Fruit fly (Drosophila melanogaster) whole organism, embryonic: ENCODE results near the gene CG31347.
A peak's percentile ranks its signal among the peaks of the same experiment; 100 is the strongest.

Experiments used
- ATbp ChIP-seq: fragments of 200-800 bp; sonication (Bioruptor generic); optimal IDR thresholded peaks from 2 replicates; lab custom pipeline; 2017; ENCODE audit warnings: missing biosample characterization, mild to moderate bottlenecking, missing genetic modification characterization, missing genetic modification reagents
- B-H1 ChIP-seq: fragments of 200-800 bp; sonication (Bioruptor generic); IDR thresholded peaks from 3 replicates; pipeline ENCODE4 v1.3.6; 2022; ENCODE audit warnings: missing biosample characterization, missing genetic modification characterization
- C15 ChIP-seq: fragments of 200-800 bp; sonication (Bioruptor generic); IDR thresholded peaks from 3 replicates; pipeline ENCODE4 v1.3.6; 2022; ENCODE audit warnings: missing biosample characterization, missing genetic modification characterization
- CG10209 ChIP-seq: fragments of 200-800 bp; sonication (Bioruptor generic); optimal IDR thresholded peaks from 3 replicates; lab custom pipeline; 2017; ENCODE audit warnings: missing biosample characterization, mild to moderate bottlenecking, missing genetic modification characterization, missing genetic modification reagents
- CG10431 ChIP-seq: fragments of 200-800 bp; sonication (Bioruptor generic); optimal IDR thresholded peaks from 3 replicates; lab custom pipeline; 2018; ENCODE audit warnings: missing biosample characterization, mild to moderate bottlenecking, missing genetic modification characterization
- CG12104 ChIP-seq: fragments of 200-800 bp; sonication (Bioruptor generic); optimal IDR thresholded peaks from 3 replicates; lab custom pipeline; 2016; ENCODE audit warnings: missing biosample characterization, missing genetic modification characterization
- CG1529 ChIP-seq: fragments of 200-800 bp; sonication (Bioruptor generic); optimal IDR thresholded peaks from 3 replicates; lab custom pipeline; 2018; ENCODE audit warnings: missing biosample characterization, missing genetic modification characterization
- CG15601 ChIP-seq: fragments of 200-800 bp; sonication (Bioruptor generic); optimal IDR thresholded peaks from 3 replicates; lab custom pipeline; 2019; ENCODE audit warnings: missing biosample characterization, mild to moderate bottlenecking, missing genetic modification characterization, moderate library complexity
- CG17328 ChIP-seq: fragments of 200-800 bp; sonication (Bioruptor generic); IDR thresholded peaks from 2 replicates; pipeline ENCODE4 v1.3.6; 2022; ENCODE audit warnings: missing biosample characterization, missing genetic modification characterization
- CG17359 ChIP-seq: fragments of 200-800 bp; sonication (Bioruptor generic); optimal IDR thresholded peaks from 3 replicates; lab custom pipeline; 2018; ENCODE audit warnings: missing biosample characterization, mild to moderate bottlenecking, missing genetic modification characterization, moderate library complexity
- CG2875 ChIP-seq: fragments of 200-800 bp; sonication (Bioruptor generic); optimal IDR thresholded peaks from 2 replicates; lab custom pipeline; 2017; ENCODE audit warnings: missing biosample characterization, mild to moderate bottlenecking, missing genetic modification characterization, missing genetic modification reagents
- CG32532 ChIP-seq: fragments of 200-800 bp; sonication (Bioruptor generic); IDR thresholded peaks from 2 replicates; pipeline ENCODE4 v1.3.6; 2022; ENCODE audit warnings: missing biosample characterization, missing genetic modification characterization
- CG32772 ChIP-seq: fragments of 200-800 bp; sonication (Bioruptor generic); IDR thresholded peaks from 2 replicates; pipeline ENCODE4 v1.3.6; 2022; ENCODE audit warnings: missing biosample characterization, missing genetic modification characterization
- CG33557 ChIP-seq: fragments of 200-800 bp; sonication (Bioruptor generic); optimal IDR thresholded peaks from 2 replicates; lab custom pipeline; 2019; ENCODE audit warnings: missing biosample characterization, mild to moderate bottlenecking, missing genetic modification characterization, moderate library complexity
- CG4424 ChIP-seq: fragments of 200-800 bp; sonication (Bioruptor generic); optimal IDR thresholded peaks from 3 replicates; lab custom pipeline; 2016; ENCODE audit warnings: missing biosample characterization, missing genetic modification characterization
- CG6683 ChIP-seq: fragments of 200-800 bp; sonication (Bioruptor generic); optimal IDR thresholded peaks from 2 replicates; lab custom pipeline; 2017; ENCODE audit warnings: missing biosample characterization, mild to moderate bottlenecking, missing genetic modification characterization, missing genetic modification reagents
- CG7839 ChIP-seq: fragments of 200-800 bp; sonication (Bioruptor generic); optimal IDR thresholded peaks from 3 replicates; lab custom pipeline; 2018; ENCODE audit warnings: missing biosample characterization, mild to moderate bottlenecking, missing genetic modification characterization, moderate library complexity
- CG7928 ChIP-seq: fragments of 200-800 bp; sonication (Bioruptor generic); optimal IDR thresholded peaks from 2 replicates; lab custom pipeline; 2017; ENCODE audit warnings: missing biosample characterization, mild to moderate bottlenecking, missing genetic modification characterization
- CG8359 ChIP-seq: fragments of 200-800 bp; sonication (Bioruptor generic); optimal IDR thresholded peaks from 2 replicates; lab custom pipeline; 2017; ENCODE audit warnings: missing biosample characterization, mild to moderate bottlenecking, missing genetic modification characterization, borderline replicate concordance
- D19A ChIP-seq: fragments of 200-800 bp; optimal IDR thresholded peaks from 3 replicates; lab custom pipeline; 2019; ENCODE audit warnings: missing biosample characterization, mild to moderate bottlenecking, missing genetic modification characterization, moderate library complexity
- Deaf1 ChIP-seq: fragments of 200-800 bp; optimal IDR thresholded peaks from 3 replicates; lab custom pipeline; 2019; ENCODE audit warnings: missing biosample characterization, mild to moderate bottlenecking, missing genetic modification characterization, moderate library complexity
- Dll ChIP-seq: fragments of 200-800 bp; sonication (Bioruptor generic); IDR thresholded peaks from 4 replicates; pipeline ENCODE4 v1.3.6; 2022; ENCODE audit warnings: missing biosample characterization, missing genetic modification characterization; ENCODE audit not compliant: partially characterized antibody
- Doc3 ChIP-seq: fragments of 200-800 bp; sonication (Bioruptor generic); IDR thresholded peaks from 3 replicates; pipeline ENCODE4 v1.3.6; 2022; ENCODE audit warnings: missing biosample characterization, missing genetic modification characterization; ENCODE audit not compliant: partially characterized antibody
- Drgx ChIP-seq: fragments of 200-800 bp; sonication (Bioruptor generic); IDR thresholded peaks from 2 replicates; pipeline ENCODE4 v1.3.6; 2022; ENCODE audit warnings: missing biosample characterization, missing genetic modification characterization
- Fer2 ChIP-seq: fragments of 200-800 bp; sonication (Bioruptor generic); optimal IDR thresholded peaks from 2 replicates; lab custom pipeline; 2018; ENCODE audit warnings: missing biosample characterization, mild to moderate bottlenecking, missing genetic modification characterization, moderate library complexity
- HLH54F ChIP-seq: fragments of 200-800 bp; sonication (Bioruptor generic); optimal IDR thresholded peaks from 3 replicates; lab custom pipeline; 2016; ENCODE audit warnings: missing biosample characterization, missing genetic modification characterization
- HLHmδ ChIP-seq: fragments of 200-800 bp; sonication (Bioruptor generic); optimal IDR thresholded peaks from 2 replicates; lab custom pipeline; 2018; ENCODE audit warnings: missing biosample characterization, mild to moderate bottlenecking, missing genetic modification characterization, moderate library complexity
- Hand ChIP-seq: fragments of 200-800 bp; sonication (Bioruptor generic); optimal IDR thresholded peaks from 2 replicates; lab custom pipeline; 2017; ENCODE audit warnings: mild to moderate bottlenecking, missing biosample characterization, missing genetic modification reagents, missing genetic modification characterization
- Kr ChIP-seq: fragments of 200-800 bp; sonication (Bioruptor generic); optimal IDR thresholded peaks from 2 replicates; lab custom pipeline; 2017; ENCODE audit warnings: missing biosample characterization, mild to moderate bottlenecking, missing genetic modification characterization
- MESR4 ChIP-seq: fragments of 200-800 bp; sonication (Bioruptor generic); optimal IDR thresholded peaks from 2 replicates; lab custom pipeline; 2018; ENCODE audit warnings: missing biosample characterization, mild to moderate bottlenecking, missing genetic modification characterization, moderate library complexity
- Oaz ChIP-seq: fragments of 200-800 bp; sonication (Bioruptor generic); IDR thresholded peaks from 2 replicates; pipeline ENCODE4 v1.3.6; 2022; ENCODE audit warnings: missing biosample characterization, missing genetic modification characterization
- Opbp ChIP-seq: fragments of 200-800 bp; sonication (Bioruptor generic); IDR thresholded peaks from 3 replicates; pipeline ENCODE4 v1.3.6; 2022; ENCODE audit warnings: missing biosample characterization, missing genetic modification characterization; ENCODE audit not compliant: partially characterized antibody
- ara ChIP-seq: fragments of 200-800 bp; sonication (Bioruptor generic); IDR thresholded peaks from 2 replicates; pipeline ENCODE4 v1.3.6; 2022; ENCODE audit warnings: missing biosample characterization, missing genetic modification characterization
- bab2 ChIP-seq: fragments of 200-800 bp; sonication (Bioruptor generic); optimal IDR thresholded peaks from 2 replicates; lab custom pipeline; 2016; ENCODE audit warnings: missing biosample characterization, missing genetic modification characterization
- bsh ChIP-seq, 2 experiments: fragments of 200-800 bp; sonication (Bioruptor generic); optimal IDR thresholded peaks; 2 replicates each; lab custom pipeline; 2017 to 2018; ENCODE audit warnings: mild to moderate bottlenecking in 2 of 2, missing biosample characterization in 2 of 2, missing genetic modification characterization in 2 of 2, moderate library complexity in 1 of 2
- ci ChIP-seq: fragments of 200-800 bp; sonication (Bioruptor generic); IDR thresholded peaks from 3 replicates; pipeline ENCODE4 v1.3.6; 2022; ENCODE audit warnings: missing biosample characterization, missing genetic modification characterization
- dmrt11E ChIP-seq: fragments of 200-800 bp; sonication (Bioruptor generic); optimal IDR thresholded peaks from 3 replicates; lab custom pipeline; 2018; ENCODE audit warnings: missing biosample characterization, mild to moderate bottlenecking, missing genetic modification characterization, moderate library complexity
- gem ChIP-seq: fragments of 200-800 bp; sonication (Bioruptor generic); optimal IDR thresholded peaks from 2 replicates; lab custom pipeline; 2019; ENCODE audit warnings: missing biosample characterization, mild to moderate bottlenecking, missing genetic modification characterization, moderate library complexity
- gsb ChIP-seq: fragments of 200-800 bp; sonication (Bioruptor generic); IDR thresholded peaks from 2 replicates; pipeline ENCODE4 v1.3.6; 2022; ENCODE audit warnings: missing biosample characterization, missing genetic modification characterization
- kni ChIP-seq: fragments of 200-800 bp; sonication (Bioruptor generic); optimal IDR thresholded peaks from 3 replicates; lab custom pipeline; 2017; ENCODE audit warnings: mild to moderate bottlenecking, missing biosample characterization, missing genetic modification reagents, missing genetic modification characterization
- mld ChIP-seq: fragments of 200-800 bp; sonication (Bioruptor generic); IDR thresholded peaks from 3 replicates; pipeline ENCODE4 v1.3.6; 2022; ENCODE audit warnings: missing biosample characterization, missing genetic modification characterization; ENCODE audit not compliant: partially characterized antibody
- scrt ChIP-seq: fragments of 200-800 bp; sonication (Bioruptor generic); optimal IDR thresholded peaks from 2 replicates; lab custom pipeline; 2018; ENCODE audit warnings: missing biosample characterization, mild to moderate bottlenecking, missing genetic modification characterization, moderate library complexity
- sisA ChIP-seq: fragments of 200-800 bp; sonication (Bioruptor generic); IDR thresholded peaks from 2 replicates; pipeline ENCODE4 v1.3.6; 2022; ENCODE audit warnings: missing biosample characterization, missing genetic modification characterization
- tgo ChIP-seq: fragments of 200-800 bp; sonication (Bioruptor generic); IDR thresholded peaks from 3 replicates; pipeline ENCODE4 v1.3.6; 2022; ENCODE audit warnings: missing biosample characterization, missing genetic modification characterization
- twi ChIP-seq: fragments of 200-800 bp; optimal IDR thresholded peaks from 2 replicates; lab custom pipeline; 2019; ENCODE audit warnings: missing biosample characterization, mild to moderate bottlenecking, missing genetic modification characterization, moderate library complexity
- vvl ChIP-seq: fragments of 200-800 bp; sonication (Bioruptor generic); IDR thresholded peaks from 2 replicates; pipeline ENCODE4 v1.3.6; 2022; ENCODE audit warnings: missing biosample characterization, missing genetic modification characterization
- wdn ChIP-seq: fragments of 200-800 bp; sonication (Bioruptor generic); IDR thresholded peaks from 2 replicates; pipeline ENCODE4 v1.3.6; 2022; ENCODE audit warnings: missing biosample characterization, missing genetic modification characterization
- wek ChIP-seq: fragments of 200-800 bp; sonication (Bioruptor generic); optimal IDR thresholded peaks from 3 replicates; lab custom pipeline; 2018; ENCODE audit warnings: missing biosample characterization, mild to moderate bottlenecking, missing genetic modification characterization, moderate library complexity
- wor ChIP-seq: fragments of 200-800 bp; sonication (Bioruptor generic); IDR thresholded peaks from 2 replicates; pipeline ENCODE4 v1.3.6; 2022; ENCODE audit warnings: missing biosample characterization, missing genetic modification characterization
- zen2 ChIP-seq: fragments of 200-800 bp; sonication (Bioruptor generic); IDR thresholded peaks from 3 replicates; pipeline ENCODE4 v1.3.6; 2022; ENCODE audit warnings: missing biosample characterization, missing genetic modification characterization; ENCODE audit not compliant: partially characterized antibody

The CG31347 gene

DNA sequence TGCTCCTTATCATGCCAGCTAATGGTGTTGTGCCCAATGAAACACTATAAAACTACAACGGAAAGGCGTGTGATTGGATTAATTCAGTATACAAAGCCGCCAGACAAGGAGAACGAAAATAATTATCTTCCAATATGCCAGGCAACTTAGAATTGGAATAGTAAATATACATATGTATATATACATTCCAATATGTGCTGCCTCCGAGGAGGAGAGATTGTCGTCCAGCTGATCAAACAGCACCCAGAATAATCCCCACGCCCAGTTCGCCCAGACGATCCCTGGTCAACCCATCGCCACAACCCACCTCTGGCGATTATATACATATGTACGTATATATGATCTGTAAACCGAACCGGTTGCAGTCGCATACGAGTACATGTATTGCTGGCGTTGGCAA lies 8.9 kb upstream of the CG31347 start (continued):
- TF ChIP-seq gsb (GFP tag; lab: Robert Waterston, UW) (no peak), HLHmδ (GFP tag; lab: Kevin White, UChicago) (peak; percentile 9), wek (GFP tag; lab: Kevin White, UChicago) (peak; percentile 43), CG7928 (GFP tag; lab: Kevin White, UChicago) (no peak), CG15601 (tag; lab: Kevin White, UChicago) (peak; percentile 27), twi (tag; lab: Kevin White, UChicago) (no peak), D19A (tag; lab: Kevin White, UChicago) (no peak), Deaf1 (no peak), CG17359 (tag; lab: Kevin White, UChicago) (peak; percentile 35), ara (GFP tag; lab: Robert Waterston, UW) (0 out of 2 replicates have a peak, but pooled peaks have one; percentile 42), wdn (GFP tag; lab: Robert Waterston, UW) (no peak), Fer2 (tag; lab: Kevin White, UChicago) (no peak), CG32532 (no peak), dmrt11E (peak; percentile 27), bsh (GFP tag; optimal IDR thresholded peaks at IDR 0.05; lab: Kevin White, UChicago) (peak in 1 of 2 experiments; percentile 44), MESR4 (no peak), ATbp (peak; percentile 27), vvl (GFP tag; lab: Robert Waterston, UW) (peak; percentile 37; the same call in 1 of the 2 replicates), B-H1 (GFP tag; lab: Robert Waterston, UW) (no peak), HLH54F (GFP tag; lab: Kevin White, UChicago) (no peak), sisA (GFP tag; lab: Robert Waterston, UW) (no peak), Dll (GFP tag; lab: Robert Waterston, UW) (no peak), scrt (GFP tag; lab: Kevin White, UChicago) (no peak), CG12104 (no peak), CG17328 (GFP tag; lab: Robert Waterston, UW) (peak; percentile 16; the same call in 1 of the 2 replicates), CG32772 (no peak), Hand (GFP tag; lab: Kevin White, UChicago) (no peak), wor (no peak), CG6683 (GFP tag; lab: Kevin White, UChicago) (no peak), mld (GFP tag; lab: Robert Waterston, UW) (no peak), Kr (GFP tag; lab: Kevin White, UChicago) (peak; percentile 15), CG2875 (peak; percentile 26), Oaz (GFP tag; lab: Robert Waterston, UW) (no peak), CG1529 (GFP tag; lab: Kevin White, UChicago) (peak; percentile 35), CG8359 (GFP tag; lab: Kevin White, UChicago) (peak; percentile 6), CG4424 (GFP tag; lab: Kevin White, UChicago) (no peak), CG33557 (GFP tag; lab: Kevin White, UChicago) (peak; percentile 49), ci (GFP tag; lab: Robert Waterston, UW) (peak; percentile 38; the same call in 1 of the 3 replicates), bab2 (GFP tag; lab: Kevin White, UChicago) (no peak), Opbp (no peak), Drgx (GFP tag; lab: Robert Waterston, UW) (no peak), CG7839 (no peak), tgo (GFP tag; lab: Robert Waterston, UW) (no peak), CG10431 (GFP tag; lab: Kevin White, UChicago) (no peak), gem (tag; lab: Kevin White, UChicago) (no peak), C15 (GFP tag; lab: Robert Waterston, UW) (no peak), CG10209 (no peak), zen2 (GFP tag; lab: Robert Waterston, UW) (no peak), kni (peak; percentile 16), Doc3 (no peak)
